Fruit fly (Drosophila melanogaster): ENCODE results near the gene CG13989.

dm6 chr2L:6198822-6199221 is 38.6 kb downstream of the CG13989 start:
- no peak for TF ChIP-seq usp (GFP tag; optimal IDR thresholded peaks at IDR 0.05)
- TF ChIP-seq psq (optimal IDR thresholded peaks at IDR 0.05): no peak
- TF ChIP-seq CG8478 (optimal IDR thresholded peaks at IDR 0.05): no peak

Measured in whole organism.